Fruit fly (Drosophila melanogaster) whole organism, embryonic: ENCODE data around the gene CG7275.
A peak's percentile ranks its signal among the peaks of the same experiment; 100 is the strongest.

Source experiments
- ATbp ChIP-seq: fragments of 200-800 bp; sonication (Bioruptor generic); optimal IDR thresholded peaks from 2 replicates; lab custom pipeline; 2017; ENCODE audit warnings: missing biosample characterization, mild to moderate bottlenecking, missing genetic modification characterization, missing genetic modification reagents
- Aef1 ChIP-seq: fragments of 200-800 bp; sonication (Bioruptor generic); IDR thresholded peaks from 3 replicates; pipeline ENCODE4 v1.3.6; 2022; ENCODE audit warnings: missing biosample characterization, missing genetic modification characterization
- Antp ChIP-seq: fragments of 200-800 bp; sonication (Bioruptor generic); optimal IDR thresholded peaks from 3 replicates; lab custom pipeline; 2016; ENCODE audit warnings: missing biosample characterization, missing genetic modification characterization
- Blimp-1 ChIP-seq: fragments of 200-800 bp; sonication (Bioruptor generic); optimal IDR thresholded peaks from 3 replicates; lab custom pipeline; 2018; ENCODE audit warnings: missing biosample characterization, missing genetic modification characterization, mild to moderate bottlenecking, moderate library complexity, missing genetic modification reagents
- CG10209 ChIP-seq: fragments of 200-800 bp; sonication (Bioruptor generic); optimal IDR thresholded peaks from 3 replicates; lab custom pipeline; 2017; ENCODE audit warnings: missing biosample characterization, mild to moderate bottlenecking, missing genetic modification characterization, missing genetic modification reagents
- CG10274 ChIP-seq: fragments of 200-800 bp; sonication (Bioruptor generic); optimal IDR thresholded peaks from 3 replicates; lab custom pipeline; 2017; ENCODE audit warnings: missing biosample characterization, mild to moderate bottlenecking, missing genetic modification characterization
- CG10431 ChIP-seq: fragments of 200-800 bp; sonication (Bioruptor generic); optimal IDR thresholded peaks from 3 replicates; lab custom pipeline; 2018; ENCODE audit warnings: missing biosample characterization, mild to moderate bottlenecking, missing genetic modification characterization
- CG15479 ChIP-seq: fragments of 200-800 bp; sonication (Bioruptor generic); optimal IDR thresholded peaks from 3 replicates; lab custom pipeline; 2019; ENCODE audit warnings: missing biosample characterization, mild to moderate bottlenecking, missing genetic modification characterization, moderate library complexity
- CG18764 ChIP-seq: fragments of 200-800 bp; sonication (Bioruptor generic); optimal IDR thresholded peaks from 3 replicates; lab custom pipeline; 2016; ENCODE audit warnings: missing biosample characterization, missing genetic modification characterization
- CG2199 ChIP-seq: fragments of 200-800 bp; sonication (Bioruptor generic); IDR thresholded peaks from 3 replicates; pipeline ENCODE4 v1.3.6; 2022; ENCODE audit warnings: missing biosample characterization, missing genetic modification characterization
- CG2875 ChIP-seq: fragments of 200-800 bp; sonication (Bioruptor generic); optimal IDR thresholded peaks from 2 replicates; lab custom pipeline; 2017; ENCODE audit warnings: missing biosample characterization, mild to moderate bottlenecking, missing genetic modification characterization, missing genetic modification reagents
- CG3407 ChIP-seq: fragments of 200-800 bp; sonication (Bioruptor generic); optimal IDR thresholded peaks from 2 replicates; lab custom pipeline; 2018; ENCODE audit warnings: missing biosample characterization, mild to moderate bottlenecking, missing genetic modification characterization
- CG34376 ChIP-seq: fragments of 200-800 bp; sonication (Bioruptor generic); optimal IDR thresholded peaks from 2 replicates; lab custom pipeline; 2018; ENCODE audit warnings: missing biosample characterization, mild to moderate bottlenecking, missing genetic modification characterization
- CG6254 ChIP-seq: fragments of 200-800 bp; sonication (Bioruptor generic); optimal IDR thresholded peaks from 3 replicates; lab custom pipeline; 2017; ENCODE audit warnings: mild to moderate bottlenecking, missing biosample characterization, missing genetic modification reagents, missing genetic modification characterization
- CG6654 ChIP-seq: fragments of 200-800 bp; sonication (Bioruptor generic); optimal IDR thresholded peaks from 2 replicates; lab custom pipeline; 2017; ENCODE audit warnings: missing biosample characterization, mild to moderate bottlenecking, missing genetic modification characterization
- CG7745 ChIP-seq: fragments of 200-800 bp; sonication (Bioruptor generic); optimal IDR thresholded peaks from 2 replicates; lab custom pipeline; 2018; ENCODE audit warnings: missing biosample characterization, mild to moderate bottlenecking, missing genetic modification characterization, moderate library complexity
- D ChIP-seq, 2 experiments: fragments of 200-800 bp in 1 of 2; fragments of >200 bp in 1 of 2; sonication (Bioruptor generic) in 1 of 2; optimal IDR thresholded peaks; 2 replicates in 1 of 2; 3 replicates in 1 of 2; lab custom pipeline; 2017; ENCODE audit warnings: mild to moderate bottlenecking in 1 of 2, missing biosample characterization in 1 of 2, missing genetic modification characterization in 1 of 2, missing genetic modification reagents in 1 of 2
- D19B ChIP-seq: fragments of 200-800 bp; sonication (Bioruptor generic); optimal IDR thresholded peaks from 2 replicates; lab custom pipeline; 2017; ENCODE audit warnings: missing biosample characterization, mild to moderate bottlenecking, missing genetic modification characterization
- Dek ChIP-seq: fragments of 200-800 bp; sonication (Bioruptor generic); optimal IDR thresholded peaks from 3 replicates; lab custom pipeline; 2019; ENCODE audit warnings: missing biosample characterization, mild to moderate bottlenecking, missing genetic modification characterization, moderate library complexity
- ERR ChIP-seq: fragments of 200-800 bp; sonication (Bioruptor generic); optimal IDR thresholded peaks from 2 replicates; lab custom pipeline; 2016; ENCODE audit warnings: missing biosample characterization, missing genetic modification characterization
- Hand ChIP-seq: fragments of 200-800 bp; sonication (Bioruptor generic); optimal IDR thresholded peaks from 2 replicates; lab custom pipeline; 2017; ENCODE audit warnings: mild to moderate bottlenecking, missing biosample characterization, missing genetic modification reagents, missing genetic modification characterization
- Hey ChIP-seq: fragments of 200-800 bp; sonication (Bioruptor generic); optimal IDR thresholded peaks from 3 replicates; lab custom pipeline; 2018; ENCODE audit warnings: missing biosample characterization, mild to moderate bottlenecking, missing genetic modification characterization
- Mad ChIP-seq: fragments of 200-800 bp; sonication (Bioruptor generic); optimal IDR thresholded peaks from 2 replicates; lab custom pipeline; 2016; ENCODE audit warnings: missing biosample characterization, missing genetic modification characterization
- Med ChIP-seq: fragments of 200-800 bp; sonication (Bioruptor generic); peaks from one replicate; lab custom pipeline; 2016; ENCODE audit warnings: missing biosample characterization, missing genetic modification characterization, mild to moderate bottlenecking, inconsistent platforms, moderate library complexity
- Rfx ChIP-seq: fragments of 200-800 bp; sonication (Bioruptor generic); IDR thresholded peaks from 2 replicates; pipeline ENCODE4 v1.3.6; 2022; ENCODE audit warnings: missing biosample characterization, missing genetic modification characterization
- Sin3A ChIP-seq: fragments of >200 bp; optimal IDR thresholded peaks from 2 replicates; lab custom pipeline; 2018
- ewg ChIP-seq: fragments of 200-800 bp; sonication (Bioruptor generic); optimal IDR thresholded peaks from 3 replicates; lab custom pipeline; 2017; ENCODE audit warnings: mild to moderate bottlenecking, missing biosample characterization, missing genetic modification reagents, missing genetic modification characterization
- exex ChIP-seq: fragments of 200-800 bp; sonication (Bioruptor generic); optimal IDR thresholded peaks from 4 replicates; lab custom pipeline; 2018; ENCODE audit warnings: missing biosample characterization, mild to moderate bottlenecking, missing genetic modification characterization, moderate library complexity
- gcm2 ChIP-seq: fragments of 200-800 bp; sonication (Bioruptor generic); optimal IDR thresholded peaks from 2 replicates; lab custom pipeline; 2016; ENCODE audit warnings: missing biosample characterization, missing genetic modification characterization
- gro ChIP-seq: fragments of 200-800 bp; sonication (Bioruptor generic); optimal IDR thresholded peaks from 2 replicates; lab custom pipeline; 2016; ENCODE audit warnings: missing biosample characterization, missing genetic modification characterization
- gt ChIP-seq: fragments of 200-800 bp; sonication (Bioruptor generic); IDR thresholded peaks from 2 replicates; pipeline ENCODE4 v1.3.6; 2022; ENCODE audit warnings: missing biosample characterization, missing genetic modification characterization
- hbn ChIP-seq: fragments of 200-800 bp; sonication (Bioruptor generic); IDR thresholded peaks from 2 replicates; pipeline ENCODE4 v1.3.6; 2022; ENCODE audit warnings: missing biosample characterization, missing genetic modification characterization; ENCODE audit not compliant: partially characterized antibody
- hkb ChIP-seq, 2 experiments: fragments of 200-800 bp in 1 of 2; fragments of >200 bp in 1 of 2; sonication (Bioruptor generic) in 1 of 2; IDR thresholded peaks in 1 of 2; optimal IDR thresholded peaks in 1 of 2; 2 replicates each; pipeline versions ENCODE4 v1.3.6 to Lab custom; 2017 to 2022; ENCODE audit warnings: missing biosample characterization in 1 of 2, missing genetic modification characterization in 1 of 2
- jumu ChIP-seq: fragments of 200-800 bp; sonication (Bioruptor generic); optimal IDR thresholded peaks from 3 replicates; lab custom pipeline; 2016; ENCODE audit warnings: missing biosample characterization, missing genetic modification characterization
- lilli ChIP-seq: fragments of 200-800 bp; sonication (Bioruptor generic); optimal IDR thresholded peaks from 3 replicates; lab custom pipeline; 2016; ENCODE audit warnings: missing biosample characterization, missing genetic modification characterization
- otp ChIP-seq: fragments of 200-800 bp; sonication (Bioruptor generic); IDR thresholded peaks from 3 replicates; pipeline ENCODE4, ENCODE4 v1.3.6; 2022; ENCODE audit warnings: missing biosample characterization, missing genetic modification characterization
- ro ChIP-seq: fragments of 200-800 bp; sonication (Bioruptor generic); IDR thresholded peaks from 2 replicates; pipeline ENCODE4 v1.3.6; 2022; ENCODE audit warnings: missing biosample characterization, missing genetic modification characterization
- sens ChIP-seq: fragments of 200-800 bp; sonication (Bioruptor generic); peaks from one replicate; lab custom pipeline; 2016; ENCODE audit warnings: missing biosample characterization, missing genetic modification characterization
- sob ChIP-seq: fragments of 200-800 bp; sonication (Bioruptor generic); IDR thresholded peaks from 2 replicates; pipeline ENCODE4 v1.3.6; 2022; ENCODE audit warnings: missing biosample characterization, missing genetic modification characterization
- sug ChIP-seq: fragments of 200-800 bp; optimal IDR thresholded peaks from 2 replicates; lab custom pipeline; 2019; ENCODE audit warnings: missing biosample characterization, mild to moderate bottlenecking, missing genetic modification characterization, moderate library complexity
- tgo ChIP-seq: fragments of 200-800 bp; sonication (Bioruptor generic); IDR thresholded peaks from 3 replicates; pipeline ENCODE4 v1.3.6; 2022; ENCODE audit warnings: missing biosample characterization, missing genetic modification characterization
- twi ChIP-seq: fragments of 200-800 bp; optimal IDR thresholded peaks from 2 replicates; lab custom pipeline; 2019; ENCODE audit warnings: missing biosample characterization, mild to moderate bottlenecking, missing genetic modification characterization, moderate library complexity
- usp ChIP-seq: fragments of >200 bp; optimal IDR thresholded peaks from 2 replicates; lab custom pipeline; 2017; ENCODE audit warnings: missing biosample characterization, missing genetic modification characterization
- vvl ChIP-seq: fragments of 200-800 bp; sonication (Bioruptor generic); IDR thresholded peaks from 2 replicates; pipeline ENCODE4 v1.3.6; 2022; ENCODE audit warnings: missing biosample characterization, missing genetic modification characterization

The CG7275 gene

dm6 chr3L:15530638-15531225 is 32.0 kb downstream of the CG7275 start (continued):
- no peak for TF ChIP-seq Dek (tag; lab: Kevin White, UChicago)
- no peak for TF ChIP-seq D (optimal IDR thresholded peaks at IDR 0.05; lab: Kevin White, UChicago)
- TF ChIP-seq D (GFP tag; optimal IDR thresholded peaks at IDR 0.05; lab: Kevin White, UChicago): peak; percentile 17
- TF ChIP-seq CG2199: no peak

dm6 chr3L:15531423-15532325 is 32.9 kb downstream of the CG7275 start, which contains the start of gene CG43248:
CG43248 (minus strand) TSS chr3L:15531473.
- TF ChIP-seq usp (GFP tag; lab: Kevin White, UChicago): no peak
- TF ChIP-seq CG18764 (GFP tag; lab: Kevin White, UChicago): no peak
- TF ChIP-seq exex: peak; percentile 82
- peak; percentile 21 for TF ChIP-seq Hey (tag; lab: Kevin White, UChicago)
- TF ChIP-seq ro: no peak
- peak; percentile 11 for TF ChIP-seq Med
- TF ChIP-seq gcm2: no peak
- peak; percentile 54 for TF ChIP-seq CG7745 (tag; lab: Kevin White, UChicago)
- peak; percentile 32; the same call in 1 of the 2 replicates for TF ChIP-seq vvl
- TF ChIP-seq Mad: no peak
- TF ChIP-seq jumu (GFP tag; lab: Kevin White, UChicago): no peak
- peak; percentile 61 for TF ChIP-seq CG10274 (GFP tag; lab: Kevin White, UChicago)
- TF ChIP-seq ewg (GFP tag; lab: Kevin White, UChicago): no peak
- TF ChIP-seq CG15479: peak; percentile 42
- no peak for TF ChIP-seq hkb (optimal IDR thresholded peaks at IDR 0.05; lab: Kevin White, UChicago)
- TF ChIP-seq hkb (GFP tag; IDR thresholded peaks at IDR 0.05; lab: Robert Waterston, UW): no peak
- TF ChIP-seq twi (tag; lab: Kevin White, UChicago): peak; percentile 11
- no peak for TF ChIP-seq ATbp (GFP tag; lab: Kevin White, UChicago)
- TF ChIP-seq gt (GFP tag; lab: Robert Waterston, UW): no peak
- peak; percentile 30 for TF ChIP-seq Blimp-1 (GFP tag; lab: Kevin White, UChicago)
- no peak for TF ChIP-seq Hand (GFP tag; lab: Kevin White, UChicago)
- no peak for TF ChIP-seq D19B
- peak; percentile 77 for TF ChIP-seq sens (GFP tag; lab: Kevin White, UChicago)

- TF ChIP-seq lilli (no peak), otp (GFP tag; lab: Robert Waterston, UW) (0 out of 3 replicates have a peak, but pooled peaks have one; percentile 43), Sin3A (lab: Kevin White, UChicago) (no peak), CG10431 (GFP tag; lab: Kevin White, UChicago) (no peak), gro (GFP tag; lab: Kevin White, UChicago) (no peak), usp (GFP tag; lab: Kevin White, UChicago) (no peak), Aef1 (0 out of 3 replicates have a peak, but pooled peaks have one; percentile 29), Antp (peak; percentile 27), ewg (GFP tag; lab: Kevin White, UChicago) (no peak), gt (GFP tag; lab: Robert Waterston, UW) (no peak), CG2875 (GFP tag; lab: Kevin White, UChicago) (no peak), sug (tag; lab: Kevin White, UChicago) (peak; percentile 14), CG34376 (no peak), CG6254 (GFP tag; lab: Kevin White, UChicago) (peak; percentile 25), ERR (no peak), hbn (no peak), Rfx (GFP tag; lab: Robert Waterston, UW) (peak; percentile 23; the same call in 1 of the 2 replicates), CG3407 (GFP tag; lab: Kevin White, UChicago) (no peak), sob (GFP tag; lab: Robert Waterston, UW) (0 out of 2 replicates have a peak, but pooled peaks have one; percentile 34), CG6654 (GFP tag; lab: Kevin White, UChicago) (peak; percentile 1), CG10209 (no peak), tgo (GFP tag; lab: Robert Waterston, UW) (peak; percentile 63)
Observed at dm6 chr3L:15532368-15533030, 33.7 kb downstream of the CG7275 start.
